Worm (Caenorhabditis elegans): ENCODE results near the gene K11G9.5.

ce11 chrV:6681501-6681900 lies 6.8 kb downstream of the K11G9.5 start, which contains the start of gene egl-46:
- TF ChIP-seq ceh-58 (GFP tag; IDR thresholded peaks at IDR 0.05): no peak
- no peak for TF ChIP-seq F10E7.11 (tag; optimal IDR thresholded peaks at IDR 0.05)
- no peak for TF ChIP-seq sdz-38 (tag; optimal IDR thresholded peaks at IDR 0.05)
- TF ChIP-seq unc-62 (GFP tag; optimal IDR thresholded peaks at IDR 0.05): no peak
- no peak for TF ChIP-seq F33H1.4 (GFP tag; IDR thresholded peaks at IDR 0.05)
- TF ChIP-seq lin-40 (tag; optimal IDR thresholded peaks at IDR 0.05): no peak
- TF ChIP-seq hlh-12 (tag; optimal IDR thresholded peaks at IDR 0.05): no peak
- no peak for TF ChIP-seq let-526 (GFP tag; IDR thresholded peaks at IDR 0.05)
- no peak for TF ChIP-seq lin-35 (GFP tag; optimal IDR thresholded peaks at IDR 0.05)
- TF ChIP-seq madf-8 (GFP tag; conservative IDR thresholded peaks at IDR 0.05): no peak
- TF ChIP-seq akir-1 (GFP tag; optimal IDR thresholded peaks at IDR 0.05): no peak
- TF ChIP-seq ama-1 (optimal IDR thresholded peaks at IDR 0.05): no peak
- no peak for TF ChIP-seq ama-1 (GFP tag; optimal IDR thresholded peaks at IDR 0.05)
- no peak for TF ChIP-seq B0035.1 (tag; optimal IDR thresholded peaks at IDR 0.05)
- no peak for TF ChIP-seq aptf-3 (GFP tag; IDR thresholded peaks at IDR 0.05)
